3 fruit fly cellular contexts compared by ENCODE assay signal in the genomic region with DNA sequence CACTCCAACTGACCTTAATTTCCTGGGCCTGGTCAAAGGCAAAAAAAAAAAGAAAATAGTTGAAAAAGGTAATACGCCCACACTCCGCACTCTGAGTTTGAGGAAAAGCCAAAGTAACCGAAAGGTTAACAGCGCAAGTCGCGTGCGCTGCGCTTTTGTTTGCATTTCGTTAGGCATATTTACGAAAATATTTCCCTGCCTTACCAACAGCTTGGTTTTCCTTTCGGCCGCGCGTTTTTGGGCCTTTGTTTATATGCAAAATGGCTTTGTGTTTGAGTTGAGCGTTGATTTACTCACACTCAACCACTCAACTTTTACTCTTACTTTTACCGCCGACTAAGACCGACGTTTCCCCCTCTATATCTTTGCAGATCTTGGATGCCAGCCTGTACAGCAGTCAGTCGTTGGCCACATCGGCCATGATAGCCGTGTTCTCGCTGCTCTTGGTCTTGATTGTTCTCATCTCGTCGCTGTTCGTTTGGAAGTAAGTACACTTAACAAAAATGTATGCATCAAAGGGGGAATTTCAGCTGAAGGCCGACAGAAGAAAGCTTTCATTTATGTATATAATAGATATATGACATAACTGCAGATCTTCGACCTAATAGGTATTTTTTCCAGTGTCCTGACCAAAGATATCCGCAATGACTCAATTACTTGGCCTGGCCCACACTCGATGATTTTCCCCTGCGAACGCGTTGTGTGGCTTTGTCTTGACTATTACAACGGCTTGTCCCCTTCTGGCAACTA.
TF ChIP-seq lines count a peak whose summit lies in the region.

No protein-coding gene starts in this region.

- TF ChIP-seq CTCF in whole organism, embryonic (GFP tag; optimal IDR thresholded peaks at IDR 0.05; lab: Kevin White, UChicago): no peak

TF ChIP-seq in whole organism, embryonic, 481 proteins besides CTCF, POLR2A, EP300 and RAD21:
- TF ChIP-seq CG10267 (tag; optimal IDR thresholded peaks at IDR 0.05; lab: Kevin White, UChicago) (no peak), Med (GFP tag; lab: Kevin White, UChicago) (peak; percentile 52), kni (GFP tag; optimal IDR thresholded peaks at IDR 0.05; lab: Kevin White, UChicago) (peak; percentile 5), CG2116 (GFP tag; optimal IDR thresholded peaks at IDR 0.05; lab: Kevin White, UChicago) (no peak), CG14965 (GFP tag; optimal IDR thresholded peaks at IDR 0.05; lab: Kevin White, UChicago; ENCODE audit: borderline replicate concordance) (no peak), Ets65A (GFP tag; lab: Kevin White, UChicago) (peak; percentile 16), stwl (tag; optimal IDR thresholded peaks at IDR 0.05; lab: Kevin White, UChicago) (no peak), ind (GFP tag; optimal IDR thresholded peaks at IDR 0.05; lab: Kevin White, UChicago) (peak; percentile 9), Blimp-1 (GFP tag; optimal IDR thresholded peaks at IDR 0.05; lab: Kevin White, UChicago) (peak; percentile 33), Drgx (GFP tag; IDR thresholded peaks at IDR 0.05; lab: Robert Waterston, UW) (0 out of 2 replicates have a peak, but pooled peaks have one; percentile 20), CG11504 (tag; optimal IDR thresholded peaks at IDR 0.05; lab: Kevin White, UChicago) (peak; percentile 17), sr (GFP tag; IDR thresholded peaks at IDR 0.05; lab: Robert Waterston, UW) (no peak), ranshi (GFP tag; IDR thresholded peaks at IDR 0.05; lab: Robert Waterston, UW) (0 out of 2 replicates have a peak, but pooled peaks have one; percentile 20), ftz-f1 (GFP tag; optimal IDR thresholded peaks at IDR 0.05; lab: Kevin White, UChicago) (no peak), nerfin-1 (tag; optimal IDR thresholded peaks at IDR 0.05; lab: Kevin White, UChicago) (no peak), CG17328 (GFP tag; IDR thresholded peaks at IDR 0.05; lab: Robert Waterston, UW) (0 out of 2 replicates have a peak, but pooled peaks have one; percentile 13), CG15479 (GFP tag; optimal IDR thresholded peaks at IDR 0.05; lab: Kevin White, UChicago) (no peak), CG7928 (GFP tag; optimal IDR thresholded peaks at IDR 0.05; lab: Kevin White, UChicago) (no peak), ATbp (GFP tag; optimal IDR thresholded peaks at IDR 0.05; lab: Kevin White, UChicago) (peak; percentile 15), Xrp1 (GFP tag; IDR thresholded peaks at IDR 0.05; lab: Robert Waterston, UW) (peak; percentile 3; the same call in 1 of the 2 replicates), Awh (GFP tag; IDR thresholded peaks at IDR 0.05; lab: Robert Waterston, UW) (0 out of 2 replicates have a peak, but pooled peaks have one; percentile 43), ci (GFP tag; IDR thresholded peaks at IDR 0.05; lab: Robert Waterston, UW) (0 out of 3 replicates have a peak, but pooled peaks have one; percentile 45), gfzf (GFP tag; optimal IDR thresholded peaks at IDR 0.05; lab: Kevin White, UChicago) (no peak), zfh1 (GFP tag; IDR thresholded peaks at IDR 0.05; lab: Robert Waterston, UW) (0 out of 3 replicates have a peak, but pooled peaks have one; percentile 43)

TF ChIP-seq in whole organism, prepupa, 60 proteins besides CTCF, POLR2A, EP300 and RAD21:
- TF ChIP-seq dac (GFP tag; optimal IDR thresholded peaks at IDR 0.05; lab: Kevin White, UChicago): no peak
- TF ChIP-seq CG31627 (GFP tag; optimal IDR thresholded peaks at IDR 0.05; lab: Kevin White, UChicago): no peak
- TF ChIP-seq Gug (GFP tag; IDR thresholded peaks at IDR 0.05; lab: Robert Waterston, UW): 0 out of 2 replicates have a peak, but pooled peaks have one; percentile 25
- TF ChIP-seq CG8119 (GFP tag; IDR thresholded peaks at IDR 0.05; lab: Robert Waterston, UW): peak; percentile 37; the same call in 1 of the 3 replicates
- TF ChIP-seq fd85E (GFP tag; optimal IDR thresholded peaks at IDR 0.05; lab: Kevin White, UChicago): no peak
- no peak for TF ChIP-seq Sox15 (GFP tag; optimal IDR thresholded peaks at IDR 0.05; lab: Kevin White, UChicago)
- peak; percentile 44 for TF ChIP-seq svp (GFP tag; lab: Kevin White, UChicago)
- TF ChIP-seq Eip75B (GFP tag; optimal IDR thresholded peaks at IDR 0.05; lab: Kevin White, UChicago): no peak
- peak; percentile 58 for TF ChIP-seq Eip78C (GFP tag; lab: Kevin White, UChicago)
- TF ChIP-seq achi (GFP tag; optimal IDR thresholded peaks at IDR 0.05; lab: Kevin White, UChicago): peak; percentile 6
- no peak for TF ChIP-seq CG7368 (GFP tag; optimal IDR thresholded peaks at IDR 0.05; lab: Kevin White, UChicago)
- TF ChIP-seq CG15336 (GFP tag; IDR thresholded peaks at IDR 0.05; lab: Robert Waterston, UW): 0 out of 2 replicates have a peak, but pooled peaks have one; percentile 26
- TF ChIP-seq Hr39 (GFP tag; optimal IDR thresholded peaks at IDR 0.05; lab: Kevin White, UChicago): no peak
- TF ChIP-seq CG6276 (GFP tag; optimal IDR thresholded peaks at IDR 0.05; lab: Kevin White, UChicago): peak; percentile 2
- peak; percentile 52 for TF ChIP-seq fkh (GFP tag; optimal IDR thresholded peaks at IDR 0.05; lab: Kevin White, UChicago)
- no peak for TF ChIP-seq Ets21C (GFP tag; optimal IDR thresholded peaks at IDR 0.05; lab: Kevin White, UChicago)
- TF ChIP-seq pdm3 (GFP tag; optimal IDR thresholded peaks at IDR 0.05; lab: Kevin White, UChicago): peak; percentile 1
- TF ChIP-seq CG6163 (GFP tag; IDR thresholded peaks at IDR 0.05; lab: Robert Waterston, UW): peak; percentile 57; the same call in 2 of the 3 replicates
- no peak for TF ChIP-seq Smox (GFP tag; optimal IDR thresholded peaks at IDR 0.05; lab: Kevin White, UChicago)
- peak; percentile 44 for TF ChIP-seq CG32006 (GFP tag; optimal IDR thresholded peaks at IDR 0.05; lab: Kevin White, UChicago)
- TF ChIP-seq CG3919 (GFP tag; optimal IDR thresholded peaks at IDR 0.05; lab: Kevin White, UChicago): peak; percentile 43

TF ChIP-seq in whole organism, pupa, 21 proteins besides CTCF, POLR2A, EP300 and RAD21:
- TF ChIP-seq EcR (GFP tag; optimal IDR thresholded peaks at IDR 0.05; lab: Kevin White, UChicago): no peak
- peak; percentile 52 for TF ChIP-seq CG14655 (GFP tag; optimal IDR thresholded peaks at IDR 0.05; lab: Kevin White, UChicago)
- TF ChIP-seq Pif1B (GFP tag; optimal IDR thresholded peaks at IDR 0.05; lab: Kevin White, UChicago): no peak
- peak; percentile 19; the same call in 1 of the 2 replicates for TF ChIP-seq Ets98B (GFP tag; IDR thresholded peaks at IDR 0.05; lab: Robert Waterston, UW)
- no peak for TF ChIP-seq CG12605 (GFP tag; IDR thresholded peaks at IDR 0.05; lab: Robert Waterston, UW)
- peak; percentile 24 for TF ChIP-seq CG17806 (tag; optimal IDR thresholded peaks at IDR 0.05; lab: Kevin White, UChicago)
- peak; percentile 66 for TF ChIP-seq fd96Ca (GFP tag; IDR thresholded peaks at IDR 0.05; lab: Robert Waterston, UW)
- no peak for TF ChIP-seq CG34367 (tag; optimal IDR thresholded peaks at IDR 0.05; lab: Kevin White, UChicago)
- peak; percentile 4 for TF ChIP-seq CG9948 (tag; optimal IDR thresholded peaks at IDR 0.05; lab: Kevin White, UChicago)
- TF ChIP-seq Snoo (tag; optimal IDR thresholded peaks at IDR 0.05; lab: Kevin White, UChicago): no peak
- peak; percentile 58 for TF ChIP-seq CG8301 (tag; optimal IDR thresholded peaks at IDR 0.05; lab: Kevin White, UChicago)
- TF ChIP-seq gl (tag; optimal IDR thresholded peaks at IDR 0.05; lab: Kevin White, UChicago): no peak
- no peak for TF ChIP-seq CG13204 (GFP tag; optimal IDR thresholded peaks at IDR 0.05; lab: Kevin White, UChicago)
- TF ChIP-seq Pif1A (GFP tag; optimal IDR thresholded peaks at IDR 0.05; lab: Kevin White, UChicago): no peak
- TF ChIP-seq CG8159 (tag; optimal IDR thresholded peaks at IDR 0.05; lab: Kevin White, UChicago): no peak
- TF ChIP-seq CG10348 (GFP tag; IDR thresholded peaks at IDR 0.05; lab: Robert Waterston, UW): no peak
- no peak for TF ChIP-seq rn (GFP tag; IDR thresholded peaks at IDR 0.05; lab: Robert Waterston, UW)
- TF ChIP-seq CG15710 (tag; optimal IDR thresholded peaks at IDR 0.05; lab: Kevin White, UChicago): no peak
- no peak for TF ChIP-seq CG32121 (GFP tag; IDR thresholded peaks at IDR 0.05; lab: Robert Waterston, UW)
- no peak for TF ChIP-seq CG4496 (GFP tag; IDR thresholded peaks at IDR 0.05; lab: Robert Waterston, UW)
- no peak for TF ChIP-seq D1 (tag; optimal IDR thresholded peaks at IDR 0.05; lab: Kevin White, UChicago)
TF ChIP-seq in whole organism, pupa: peak in this region for 6.

Comparison
In these comparisons a context has a peak if more than half of its experiments do, and no peak if none do; other contexts are left out.
1. Of the 7 proteins assayed by ChIP-seq in both whole organism, embryonic and whole organism, prepupa: peak only in whole organism, embryonic: Blimp-1; only in whole organism, prepupa: Gug; in both: none; in neither: 5.